Worm (Caenorhabditis elegans) whole organism, L4 larva: ENCODE results near the gene F11A5.16.
A peak's percentile ranks its signal among the peaks of the same experiment; 100 is the strongest.

Experiments used
- D1046.2 ChIP-seq: fragments of 200-800 bp; sonication (Bioruptor generic); IDR thresholded peaks from 2 replicates; pipeline ENCODE4 v1.3.6; 2022; ENCODE audit warnings: missing genetic modification characterization, missing compliant biosample characterization
- Y48G9A.11 ChIP-seq: fragments of 200-800 bp; sonication (Bioruptor generic); IDR thresholded peaks from 2 replicates; pipeline ENCODE4 v1.3.6; 2022; ENCODE audit warnings: missing genetic modification reagents, missing genetic modification characterization, missing compliant biosample characterization
- ZK337.2 ChIP-seq: fragments of 200-800 bp; sonication (Bioruptor generic); IDR thresholded peaks from 2 replicates; pipeline ENCODE4 v1.3.6; 2022; ENCODE audit warnings: missing genetic modification reagents, missing genetic modification characterization, missing compliant biosample characterization
- ama-1 ChIP-seq: fragments of 150-350 bp; optimal IDR thresholded peaks from 2 replicates; lab custom pipeline; 2014; ENCODE audit warnings: inconsistent platforms, mixed read lengths
- arid-1 ChIP-seq: fragments of 200-800 bp; sonication (Bioruptor generic); conservative IDR thresholded peaks from 2 replicates; pipeline ENCODE4 v1.3.6; 2022; ENCODE audit warnings: missing genetic modification reagents, missing genetic modification characterization, missing compliant biosample characterization
- ceh-62 ChIP-seq: sonication (generic microtip); optimal IDR thresholded peaks from 2 replicates; lab custom pipeline; 2017; ENCODE audit warnings: missing biosample characterization, missing genetic modification characterization
- daf-16 ChIP-seq, 3 experiments: sonication (generic microtip); optimal IDR thresholded peaks; 2 replicates each; lab custom pipeline; 2016 to 2017; ENCODE audit warnings: missing genetic modification characterization in 3 of 3, missing genetic modification reagents in 3 of 3, mild to moderate bottlenecking in 2 of 3, missing compliant biosample characterization in 2 of 3, missing biosample characterization in 1 of 3, moderate library complexity in 1 of 3
- daf-19 ChIP-seq: fragments of 200-800 bp; sonication (Bioruptor generic); conservative IDR thresholded peaks from 2 replicates; pipeline ENCODE4 v1.3.6; 2022; ENCODE audit warnings: missing genetic modification characterization, missing compliant biosample characterization
- daf-8 ChIP-seq: fragments of 200-800 bp; sonication (Bioruptor generic); IDR thresholded peaks from 2 replicates; pipeline ENCODE4 v1.3.6; 2022; ENCODE audit warnings: missing genetic modification characterization, missing compliant biosample characterization
- dmd-6 ChIP-seq: fragments of 200-800 bp; sonication (Bioruptor generic); IDR thresholded peaks from 2 replicates; pipeline ENCODE4 v1.3.6; 2022; ENCODE audit warnings: missing genetic modification reagents, missing genetic modification characterization, missing compliant biosample characterization
- dmd-8 ChIP-seq: fragments of 200-800 bp; sonication (Bioruptor generic); IDR thresholded peaks from 2 replicates; pipeline ENCODE4 v1.3.6; 2022; ENCODE audit warnings: missing genetic modification characterization, missing compliant biosample characterization
- dmd-9 ChIP-seq: fragments of 200-800 bp; sonication (Bioruptor generic); IDR thresholded peaks from 2 replicates; pipeline ENCODE4 v1.3.6; 2022; ENCODE audit warnings: missing genetic modification reagents, missing genetic modification characterization, missing compliant biosample characterization
- egl-27 ChIP-seq: sonication (generic microtip); optimal IDR thresholded peaks from 3 replicates; lab custom pipeline; 2017; ENCODE audit warnings: missing biosample characterization, missing genetic modification reagents, missing genetic modification characterization
- egl-43 ChIP-seq: fragments of 200-800 bp; sonication (Bioruptor generic); IDR thresholded peaks from 2 replicates; pipeline ENCODE4 v1.3.6; 2022; ENCODE audit warnings: missing genetic modification reagents, missing genetic modification characterization, missing compliant biosample characterization
- fkh-10 ChIP-seq: fragments of 150-350 bp; optimal IDR thresholded peaks from 2 replicates; lab custom pipeline; 2014; ENCODE audit warnings: missing biosample characterization, missing genetic modification reagents, missing genetic modification characterization
- fos-1 ChIP-seq: fragments of 150-350 bp; optimal IDR thresholded peaks from 2 replicates; lab custom pipeline; 2014; ENCODE audit warnings: missing biosample characterization, missing genetic modification characterization
- hlh-11 ChIP-seq: fragments of 200-800 bp; sonication (Bioruptor generic); optimal IDR thresholded peaks from 2 replicates; lab custom pipeline; 2018; ENCODE audit warnings: mild to moderate bottlenecking, missing genetic modification characterization, missing compliant biosample characterization
- hlh-30 ChIP-seq: sonication (generic microtip); optimal IDR thresholded peaks from 2 replicates; lab custom pipeline; 2017; ENCODE audit warnings: antibody characterized with exemption, mild to moderate bottlenecking, missing genetic modification characterization, missing compliant biosample characterization; ENCODE audit not compliant: insufficient read depth
- hmg-1.1 ChIP-seq: fragments of 200-800 bp; sonication (Bioruptor generic); IDR thresholded peaks from 2 replicates; pipeline ENCODE4 v1.3.6; 2022; ENCODE audit warnings: missing genetic modification reagents, missing genetic modification characterization, missing compliant biosample characterization
- jun-1 ChIP-seq: fragments of 150-350 bp; optimal IDR thresholded peaks from 2 replicates; lab custom pipeline; 2014; ENCODE audit warnings: missing biosample characterization, missing genetic modification reagents, missing genetic modification characterization
- lin-39 ChIP-seq: fragments of 150-350 bp; optimal IDR thresholded peaks from 2 replicates; lab custom pipeline; 2014; ENCODE audit warnings: missing biosample characterization, missing genetic modification reagents, missing genetic modification characterization
- madf-9 ChIP-seq: fragments of 200-800 bp; sonication (Bioruptor generic); conservative IDR thresholded peaks from 2 replicates; pipeline ENCODE4 v1.3.6; 2022; ENCODE audit warnings: missing genetic modification reagents, missing genetic modification characterization, missing compliant biosample characterization
- mdl-1 ChIP-seq, 2 experiments: fragments of 150-350 bp in 1 of 2; sonication (generic microtip) in 1 of 2; optimal IDR thresholded peaks; 2 replicates each; lab custom pipeline; 2014 to 2017; ENCODE audit warnings: missing biosample characterization in 2 of 2, missing genetic modification characterization in 2 of 2
- mes-2 ChIP-seq: sonication (generic microtip); optimal IDR thresholded peaks from 2 replicates; lab custom pipeline; 2016; ENCODE audit warnings: missing genotype, mild to moderate bottlenecking, missing genetic modification characterization, missing compliant biosample characterization; ENCODE audit not compliant: poor library complexity, severe bottlenecking
- mxl-2 ChIP-seq: fragments of 200-800 bp; sonication (Bioruptor generic); conservative IDR thresholded peaks from 2 replicates; pipeline ENCODE4 v1.3.6; 2022; ENCODE audit warnings: missing genetic modification reagents, missing genetic modification characterization, missing compliant biosample characterization
- nhr-28 ChIP-seq: fragments of 150-350 bp; optimal IDR thresholded peaks from 2 replicates; lab custom pipeline; 2014; ENCODE audit warnings: missing biosample characterization, missing genetic modification characterization
- nhr-41 ChIP-seq: fragments of 200-800 bp; sonication (Bioruptor generic); IDR thresholded peaks from 2 replicates; pipeline ENCODE4 v1.3.6; 2022; ENCODE audit warnings: missing genetic modification reagents, missing genetic modification characterization, missing compliant biosample characterization
- nhr-6 ChIP-seq: fragments of 150-350 bp; optimal IDR thresholded peaks from 2 replicates; lab custom pipeline; 2014; ENCODE audit warnings: missing biosample characterization, missing genetic modification characterization
- nhr-76 ChIP-seq: fragments of 150-350 bp; optimal IDR thresholded peaks from 2 replicates; lab custom pipeline; 2014; ENCODE audit warnings: missing biosample characterization, missing genetic modification characterization
- pha-4 ChIP-seq, 2 experiments: fragments of 150-350 bp in 1 of 2; fragments of 200-800 bp in 1 of 2; sonication (Bioruptor generic) in 1 of 2; IDR thresholded peaks in 1 of 2; optimal IDR thresholded peaks in 1 of 2; 2 replicates each; pipeline versions ENCODE4 v1.3.6 to Lab custom; 2014 to 2022; ENCODE audit warnings: missing genetic modification characterization in 2 of 2, missing genetic modification reagents in 2 of 2, missing biosample characterization in 1 of 2, missing compliant biosample characterization in 1 of 2
- skn-1 ChIP-seq: fragments of 150-350 bp; optimal IDR thresholded peaks from 2 replicates; lab custom pipeline; 2014; ENCODE audit warnings: missing biosample characterization, missing genetic modification characterization
- snpc-1.2 ChIP-seq: fragments of 200-800 bp; sonication (Bioruptor generic); IDR thresholded peaks from 2 replicates; pipeline ENCODE4 v1.3.6; 2022; ENCODE audit warnings: missing genetic modification reagents, missing genetic modification characterization, missing compliant biosample characterization
- spr-3 ChIP-seq: fragments of 200-800 bp; sonication (Bioruptor generic); optimal IDR thresholded peaks from 2 replicates; lab custom pipeline; 2018; ENCODE audit warnings: mild to moderate bottlenecking, missing genetic modification characterization, missing compliant biosample characterization
- tra-1 ChIP-seq: fragments of 200-800 bp; sonication (Bioruptor generic); IDR thresholded peaks from 2 replicates; pipeline ENCODE4 v1.3.6; 2022; ENCODE audit warnings: missing genetic modification reagents, missing genetic modification characterization, missing compliant biosample characterization
- unc-130 ChIP-seq: sonication (generic microtip); optimal IDR thresholded peaks from 2 replicates; lab custom pipeline; 2016; ENCODE audit warnings: missing genetic modification reagents, missing genetic modification characterization, missing compliant biosample characterization
- unc-39 ChIP-seq: sonication (generic microtip); optimal IDR thresholded peaks from 2 replicates; lab custom pipeline; 2017; ENCODE audit warnings: missing biosample characterization, missing genetic modification characterization
- unc-62 ChIP-seq, 3 experiments: fragments of 150-350 bp in 1 of 3; sonication (generic microtip); optimal IDR thresholded peaks in 2 of 3; peaks in 1 of 3; 1 replicate in 1 of 3; 2 replicates in 2 of 3; lab custom pipeline; 2014 to 2017; ENCODE audit warnings: missing biosample characterization in 3 of 3, missing genetic modification characterization in 3 of 3, missing genetic modification reagents in 3 of 3, missing genotype in 1 of 3
- zag-1 ChIP-seq: fragments of 150-350 bp; optimal IDR thresholded peaks from 2 replicates; lab custom pipeline; 2014; ENCODE audit warnings: missing biosample characterization, missing genetic modification characterization
- zip-2 ChIP-seq: fragments of 150-350 bp; optimal IDR thresholded peaks from 2 replicates; lab custom pipeline; 2014; ENCODE audit warnings: missing biosample characterization, missing genetic modification characterization

Gene F11A5.16

ce11 chrV:16213323-16213722 lies 2.6 kb downstream of the F11A5.16 start (continued):
- no peak for TF ChIP-seq nhr-76
- no peak for TF ChIP-seq fkh-10 (GFP tag; lab: Kevin White, UChicago)
- no peak for TF ChIP-seq ZK337.2
- no peak for TF ChIP-seq D1046.2 (GFP tag; lab: Robert Waterston, UW)
- TF ChIP-seq unc-130 (GFP tag; lab: Kevin White, UChicago), result no peak
- TF ChIP-seq nhr-28 (tag; lab: Kevin White, UChicago), result peak; percentile 70
- TF ChIP-seq mxl-2, result no peak
- no peak for TF ChIP-seq lin-39 (tag; lab: Kevin White, UChicago)
- no peak for TF ChIP-seq ama-1 (lab: Kevin White, UChicago)
- no peak for TF ChIP-seq jun-1 (tag; lab: Kevin White, UChicago)
- no peak for TF ChIP-seq daf-8
- TF ChIP-seq dmd-8 (GFP tag; lab: Robert Waterston, UW), result no peak
- no peak for TF ChIP-seq egl-43 (GFP tag; lab: Robert Waterston, UW)
- TF ChIP-seq unc-62 (GFP tag; optimal IDR thresholded peaks at IDR 0.05 in 1 of 2; lab: Kevin White, UChicago), result peak in 1 of 2 experiments; percentile 82
- no peak for TF ChIP-seq unc-62 (tag; optimal IDR thresholded peaks at IDR 0.05; lab: Kevin White, UChicago)
- no peak for TF ChIP-seq daf-16 (GFP tag; optimal IDR thresholded peaks at IDR 0.05; lab: Kevin White, UChicago)
- no peak for TF ChIP-seq daf-16 (tag; optimal IDR thresholded peaks at IDR 0.05; lab: Kevin White, UChicago)
- TF ChIP-seq dmd-9, result no peak
- TF ChIP-seq tra-1 (GFP tag; lab: Robert Waterston, UW), result 0 out of 2 replicates have a peak, but pooled peaks have one; percentile 29
- TF ChIP-seq nhr-41 (GFP tag; lab: Robert Waterston, UW), result no peak
- peak; percentile 41 for TF ChIP-seq hlh-30 (tag; lab: Kevin White, UChicago)
- no peak for TF ChIP-seq ceh-62 (tag; lab: Kevin White, UChicago)
- TF ChIP-seq madf-9, result no peak
- peak; percentile 90 for TF ChIP-seq dmd-6 (GFP tag; lab: Robert Waterston, UW)
- no peak for TF ChIP-seq pha-4 (GFP tag; IDR thresholded peaks at IDR 0.05; lab: Robert Waterston, UW)
- no peak for TF ChIP-seq pha-4 (tag; optimal IDR thresholded peaks at IDR 0.05; lab: Kevin White, UChicago)
- no peak for TF ChIP-seq nhr-6
- TF ChIP-seq daf-19 (GFP tag; lab: Robert Waterston, UW), result no peak
- TF ChIP-seq arid-1, result no peak
- TF ChIP-seq hlh-11 (tag; lab: Kevin White, UChicago), result peak; percentile 65
- no peak for TF ChIP-seq egl-27 (tag; lab: Kevin White, UChicago)
- TF ChIP-seq spr-3 (GFP tag; lab: Kevin White, UChicago), result no peak
- TF ChIP-seq unc-39 (tag; lab: Kevin White, UChicago), result no peak
- no peak for TF ChIP-seq zag-1 (tag; lab: Kevin White, UChicago)
- no peak for TF ChIP-seq zip-2 (tag; lab: Kevin White, UChicago)
- TF ChIP-seq Y48G9A.11, result no peak
- no peak for TF ChIP-seq fos-1
- no peak for TF ChIP-seq skn-1 (tag; lab: Kevin White, UChicago)

- TF ChIP-seq mdl-1 (tag; optimal IDR thresholded peaks at IDR 0.05; lab: Kevin White, UChicago), result peak in 1 of 2 experiments; percentile 5
- peak; percentile 24 for TF ChIP-seq nhr-28 (tag; lab: Kevin White, UChicago)
- TF ChIP-seq daf-8, result no peak
- TF ChIP-seq nhr-6, result no peak
- TF ChIP-seq mes-2 (tag; lab: Kevin White, UChicago), result no peak
- no peak for TF ChIP-seq D1046.2 (GFP tag; lab: Robert Waterston, UW)
- peak in 1 of 2 experiments; percentile 69 for TF ChIP-seq unc-62 (GFP tag; optimal IDR thresholded peaks at IDR 0.05 in 1 of 2; lab: Kevin White, UChicago)
- no peak for TF ChIP-seq unc-62 (tag; optimal IDR thresholded peaks at IDR 0.05; lab: Kevin White, UChicago)
- no peak for TF ChIP-seq hmg-1.1 (GFP tag; lab: Robert Waterston, UW)
- TF ChIP-seq snpc-1.2 (GFP tag; lab: Robert Waterston, UW), result no peak
Observed at ce11 chrV:16214505-16214904, 3.8 kb downstream of the F11A5.16 start, which contains the start of gene F11A5.9. Gene F11A5.9 (plus strand): TSS chrV:16214890.
